Worm (Caenorhabditis elegans) whole organism, early embryonic: Measurements from ENCODE around the gene nstp-2.
A peak's percentile ranks its signal among the peaks of the same experiment; 100 is the strongest.

Experiments
- B0310.2 ChIP-seq: sonication (generic microtip); optimal IDR thresholded peaks from 2 replicates; lab custom pipeline; 2016; ENCODE audit warnings: mild to moderate bottlenecking, missing genetic modification characterization, missing compliant biosample characterization
- F13C5.2 ChIP-seq: sonication (generic microtip); optimal IDR thresholded peaks from 2 replicates; lab custom pipeline; 2017; ENCODE audit warnings: mild to moderate bottlenecking, missing genetic modification characterization, inconsistent platforms, missing compliant biosample characterization
- aly-1 ChIP-seq: sonication (generic microtip); optimal IDR thresholded peaks from 2 replicates; lab custom pipeline; 2016; ENCODE audit warnings: missing genetic modification characterization, missing compliant biosample characterization
- ama-1 ChIP-seq: fragments of 150-350 bp; optimal IDR thresholded peaks from 2 replicates; lab custom pipeline; 2014
- ceh-36 ChIP-seq: sonication (generic microtip); optimal IDR thresholded peaks from 2 replicates; lab custom pipeline; 2016; ENCODE audit warnings: missing genetic modification characterization, inconsistent platforms, missing compliant biosample characterization
- hmg-4 ChIP-seq: fragments of 200-800 bp; sonication (Bioruptor generic); optimal IDR thresholded peaks from 2 replicates; lab custom pipeline; 2018; ENCODE audit warnings: mild to moderate bottlenecking, missing genetic modification characterization, missing compliant biosample characterization
- pes-1 ChIP-seq: fragments of 200-800 bp; sonication (Bioruptor generic); IDR thresholded peaks from 2 replicates; pipeline ENCODE4 v1.3.6; 2022; ENCODE audit warnings: missing genetic modification reagents, missing genetic modification characterization, missing compliant biosample characterization

ce11 chrIV:6646905-6647304 lies 40.9 kb upstream of the nstp-2 start:
- peak; percentile 57 for TF ChIP-seq ama-1 (lab: Kevin White, UChicago)
- no peak for TF ChIP-seq F13C5.2 (tag; lab: Kevin White, UChicago)
- TF ChIP-seq B0310.2, result no peak
- TF ChIP-seq hmg-4 (GFP tag; lab: Kevin White, UChicago), result no peak
- no peak for TF ChIP-seq ceh-36 (tag; lab: Kevin White, UChicago)
- TF ChIP-seq pes-1 (GFP tag; lab: Robert Waterston, UW), result no peak
- no peak for TF ChIP-seq aly-1 (tag; lab: Kevin White, UChicago)
